Worm (Caenorhabditis elegans) whole organism, L1 larva: ENCODE data around the gene ceh-92.

ENCODE experiments used
- dpl-1 ChIP-seq, 3 experiments: fragments of 150-350 bp in 2 of 3; sonication (generic microtip) in 1 of 3; optimal IDR thresholded peaks; 2 replicates each; lab custom pipeline; 2014 to 2017; ENCODE audit warnings: missing biosample characterization in 3 of 3, missing genetic modification characterization in 3 of 3, missing genetic modification reagents in 3 of 3
- mef-2 ChIP-seq: fragments of 150-350 bp; optimal IDR thresholded peaks from 2 replicates; lab custom pipeline; 2014; ENCODE audit warnings: missing biosample characterization, missing genetic modification characterization
- mep-1 ChIP-seq: fragments of 150-350 bp; optimal IDR thresholded peaks from 2 replicates; lab custom pipeline; 2014; ENCODE audit warnings: missing biosample characterization, missing genetic modification characterization
- skn-1 ChIP-seq: fragments of 150-350 bp; optimal IDR thresholded peaks from 2 replicates; lab custom pipeline; 2014; ENCODE audit warnings: missing biosample characterization, missing genetic modification characterization
- unc-62 ChIP-seq: fragments of 150-350 bp; optimal IDR thresholded peaks from 2 replicates; lab custom pipeline; 2014; ENCODE audit warnings: missing biosample characterization, missing genetic modification reagents, missing genetic modification characterization
- zag-1 ChIP-seq: fragments of 150-350 bp; optimal IDR thresholded peaks from 2 replicates; lab custom pipeline; 2014; ENCODE audit warnings: missing biosample characterization, missing genetic modification characterization
- ztf-11 ChIP-seq, 2 experiments: sonication (generic microtip); optimal IDR thresholded peaks; 2 replicates each; lab custom pipeline; 2016 to 2017; ENCODE audit warnings: missing genetic modification characterization in 2 of 2, missing biosample characterization in 1 of 2, missing compliant biosample characterization in 1 of 2

DNA sequence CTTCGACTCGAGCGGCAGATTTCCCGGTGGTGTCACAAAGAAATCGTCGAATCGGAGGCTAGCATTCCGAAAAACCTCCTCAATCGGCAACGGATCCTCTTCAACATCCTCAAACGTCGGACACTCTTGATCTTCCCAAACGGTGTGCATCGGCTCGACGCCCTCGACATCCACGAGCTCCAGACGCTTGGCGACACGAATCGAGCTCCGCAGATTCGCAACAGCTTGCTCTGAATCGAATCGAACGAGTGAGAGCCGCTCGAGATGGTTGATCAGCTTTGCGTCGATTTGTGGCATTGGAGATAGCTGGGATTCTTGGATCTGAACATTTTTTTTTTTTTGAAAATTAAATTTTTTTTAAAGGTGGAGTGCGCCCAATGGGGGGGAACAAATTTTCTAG lies 2.0 kb upstream of the ceh-92 start:
- no peak for TF ChIP-seq zag-1 (tag; lab: Kevin White, UChicago)
- TF ChIP-seq unc-62 (GFP tag; lab: Kevin White, UChicago), result no peak
- TF ChIP-seq ztf-11 (tag; optimal IDR thresholded peaks at IDR 0.05; lab: Kevin White, UChicago), result no peak
- TF ChIP-seq skn-1 (tag; lab: Kevin White, UChicago), result no peak
- no peak for TF ChIP-seq mep-1 (tag; lab: Kevin White, UChicago)
- TF ChIP-seq dpl-1 (GFP tag; optimal IDR thresholded peaks at IDR 0.05; lab: Kevin White, UChicago), result no peak
- TF ChIP-seq mef-2 (tag; lab: Kevin White, UChicago), result no peak
